Worm (Caenorhabditis elegans) whole organism, L4 larva: ENCODE data around the gene dgk-4.

Experiments used
- F26F4.8 ChIP-seq: fragments of 200-800 bp; sonication (Bioruptor generic); conservative IDR thresholded peaks from 2 replicates; pipeline ENCODE4 v1.3.6; 2022; ENCODE audit warnings: missing genetic modification characterization, missing compliant biosample characterization
- R02D3.7 ChIP-seq: fragments of 150-350 bp; sonication (generic microtip); optimal IDR thresholded peaks from 3 replicates; lab custom pipeline; 2014; ENCODE audit warnings: missing biosample characterization, missing genetic modification characterization
- aha-1 ChIP-seq: fragments of 150-350 bp; peaks from one replicate; lab custom pipeline; 2014; ENCODE audit warnings: missing biosample characterization, missing genetic modification characterization
- jun-1 ChIP-seq: fragments of 150-350 bp; optimal IDR thresholded peaks from 2 replicates; lab custom pipeline; 2014; ENCODE audit warnings: missing biosample characterization, missing genetic modification reagents, missing genetic modification characterization
- lin-39 ChIP-seq: fragments of 150-350 bp; optimal IDR thresholded peaks from 2 replicates; lab custom pipeline; 2014; ENCODE audit warnings: missing biosample characterization, missing genetic modification reagents, missing genetic modification characterization
- nhr-11 ChIP-seq: fragments of 150-350 bp; optimal IDR thresholded peaks from 2 replicates; lab custom pipeline; 2014; ENCODE audit warnings: missing biosample characterization, missing genetic modification characterization
- nhr-6 ChIP-seq: fragments of 150-350 bp; optimal IDR thresholded peaks from 2 replicates; lab custom pipeline; 2014; ENCODE audit warnings: missing biosample characterization, missing genetic modification characterization
- set-16 ChIP-seq: fragments of 200-800 bp; sonication (Bioruptor generic); IDR thresholded peaks from 2 replicates; pipeline ENCODE4 v1.3.6; 2022; ENCODE audit warnings: missing genetic modification reagents, missing genetic modification characterization, missing compliant biosample characterization
- spr-3 ChIP-seq: fragments of 200-800 bp; sonication (Bioruptor generic); optimal IDR thresholded peaks from 2 replicates; lab custom pipeline; 2018; ENCODE audit warnings: mild to moderate bottlenecking, missing genetic modification characterization, missing compliant biosample characterization
- ztf-11 ChIP-seq: fragments of 150-350 bp; optimal IDR thresholded peaks from 2 replicates; lab custom pipeline; 2014; ENCODE audit warnings: missing biosample characterization, missing genetic modification characterization

DNA sequence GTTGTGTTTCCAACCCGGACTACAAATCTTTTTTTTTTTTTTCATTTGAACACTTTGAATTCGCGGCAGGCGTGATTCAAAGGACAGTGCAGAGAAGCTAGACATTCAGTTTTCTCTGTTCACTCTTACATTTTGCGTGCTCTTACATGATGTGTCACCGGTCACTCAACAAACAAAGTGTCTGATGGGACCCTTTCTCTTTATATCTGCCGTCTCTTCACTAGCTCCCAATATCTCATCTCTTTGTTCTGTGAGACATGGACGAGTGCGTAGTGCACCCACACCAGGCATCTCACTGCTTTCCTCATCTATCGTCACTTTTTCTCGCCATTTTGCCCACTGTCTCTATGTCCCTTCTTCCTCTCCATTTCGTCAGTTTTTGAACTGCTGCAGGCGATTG is 44.1 kb upstream of the dgk-4 start:
- TF ChIP-seq aha-1 (tag; lab: Kevin White, UChicago) (peak; percentile 89), lin-39 (tag; lab: Kevin White, UChicago) (no peak), jun-1 (no peak), nhr-11 (tag; lab: Kevin White, UChicago) (peak; percentile 71), set-16 (GFP tag; lab: Robert Waterston, UW) (no peak), R02D3.7 (tag; lab: Kevin White, UChicago) (no peak), spr-3 (no peak), F26F4.8 (GFP tag; lab: Robert Waterston, UW) (no peak), nhr-6 (tag; lab: Kevin White, UChicago) (peak; percentile 10), ztf-11 (no peak)
